Fruit fly (Drosophila melanogaster): ENCODE measurements around the gene CG3191.
A peak's percentile ranks its signal among the peaks of the same experiment; 100 is the strongest.

Gene CG3191

dm6 chrX:2274704-2275199 lies 23.0 kb upstream of the CG3191 start, which contains the start of gene Grp170 (continued):
- TF ChIP-seq slou (GFP tag; optimal IDR thresholded peaks at IDR 0.05) (no peak), mam (GFP tag; optimal IDR thresholded peaks at IDR 0.05) (no peak), C15 (GFP tag; IDR thresholded peaks at IDR 0.05) (no peak), Sox100B (GFP tag; optimal IDR thresholded peaks at IDR 0.05) (no peak), PHDP (tag; optimal IDR thresholded peaks at IDR 0.05) (no peak), Mes4 (GFP tag; optimal IDR thresholded peaks at IDR 0.05) (no peak), Ssrp (tag; optimal IDR thresholded peaks at IDR 0.05) (no peak), bsh (GFP tag; optimal IDR thresholded peaks at IDR 0.05) (no peak), cad (GFP tag; optimal IDR thresholded peaks at IDR 0.05) (no peak), ap (GFP tag; IDR thresholded peaks at IDR 0.05) (no peak), nom (GFP tag; optimal IDR thresholded peaks at IDR 0.05) (peak; percentile 51), Bteb2 (GFP tag; optimal IDR thresholded peaks at IDR 0.05) (no peak), pb (GFP tag; optimal IDR thresholded peaks at IDR 0.05) (no peak), Mrtf (GFP tag; IDR thresholded peaks at IDR 0.05) (no peak), CG10321 (GFP tag; IDR thresholded peaks at IDR 0.05) (no peak), CG8089 (GFP tag; optimal IDR thresholded peaks at IDR 0.05) (no peak), MBD-R2 (GFP tag; IDR thresholded peaks at IDR 0.05) (peak; percentile 56; the same call in 1 of the 2 replicates), CG4820 (GFP tag; optimal IDR thresholded peaks at IDR 0.05) (no peak), CG10654 (GFP tag; optimal IDR thresholded peaks at IDR 0.05) (no peak), CG4282 (GFP tag; optimal IDR thresholded peaks at IDR 0.05) (no peak), CG18619 (GFP tag; optimal IDR thresholded peaks at IDR 0.05) (no peak), CG17385 (GFP tag; optimal IDR thresholded peaks at IDR 0.05) (peak; percentile 99), ind (GFP tag; optimal IDR thresholded peaks at IDR 0.05) (no peak), Lpt (GFP tag; optimal IDR thresholded peaks at IDR 0.05) (no peak), sd (tag; optimal IDR thresholded peaks at IDR 0.05) (no peak), ATbp (GFP tag; optimal IDR thresholded peaks at IDR 0.05) (no peak), schlank (tag; optimal IDR thresholded peaks at IDR 0.05) (no peak), slbo (GFP tag; IDR thresholded peaks at IDR 0.05) (0 out of 2 replicates have a peak, but pooled peaks have one; percentile 18), Hr51 (GFP tag; optimal IDR thresholded peaks at IDR 0.05) (no peak), CG8281 (tag; optimal IDR thresholded peaks at IDR 0.05) (no peak), en (GFP tag; optimal IDR thresholded peaks at IDR 0.05) (no peak), Nf-YC (tag; optimal IDR thresholded peaks at IDR 0.05) (peak; percentile 17), E2f1 (GFP tag; IDR thresholded peaks at IDR 0.05) (no peak), CG9817 (tag; optimal IDR thresholded peaks at IDR 0.05) (no peak), CG32532 (GFP tag; IDR thresholded peaks at IDR 0.05) (no peak), sqz (GFP tag; optimal IDR thresholded peaks at IDR 0.05) (peak; percentile 45), caup (GFP tag; optimal IDR thresholded peaks at IDR 0.05; ENCODE audit: severe bottlenecking) (peak; percentile 39), so (GFP tag; IDR thresholded peaks at IDR 0.05) (no peak), CG34224 (GFP tag; IDR thresholded peaks at IDR 0.05; ENCODE audit: partially characterized antibody) (peak; percentile 79), Atf-2 (GFP tag; optimal IDR thresholded peaks at IDR 0.05) (no peak), CG2875 (GFP tag; optimal IDR thresholded peaks at IDR 0.05) (no peak), CG3163 (GFP tag; optimal IDR thresholded peaks at IDR 0.05) (no peak), Side (GFP tag; optimal IDR thresholded peaks at IDR 0.05) (no peak), sisA (GFP tag; IDR thresholded peaks at IDR 0.05) (no peak), CG10462 (GFP tag; optimal IDR thresholded peaks at IDR 0.05) (no peak), z (GFP tag; IDR thresholded peaks at IDR 0.05) (no peak), fu2 (GFP tag; optimal IDR thresholded peaks at IDR 0.05) (no peak), eve (GFP tag; optimal IDR thresholded peaks at IDR 0.05) (no peak), Antp (GFP tag; optimal IDR thresholded peaks at IDR 0.05) (no peak), CG5245 (GFP tag; optimal IDR thresholded peaks at IDR 0.05) (no peak), chn (GFP tag; optimal IDR thresholded peaks at IDR 0.05) (no peak), CG8478 (optimal IDR thresholded peaks at IDR 0.05) (no peak)

All from whole organism, embryonic.